Worm (Caenorhabditis elegans) whole organism, mixed stage, embryonic: ENCODE data around the gene F54C8.1.

Source experiments
- M03D4.4 ChIP-seq: sonication (generic microtip); optimal IDR thresholded peaks from 2 replicates; lab custom pipeline; 2017; ENCODE audit warnings: mild to moderate bottlenecking, missing genetic modification characterization, missing compliant biosample characterization
- bed-3 ChIP-seq: fragments of 200-800 bp; sonication (Bioruptor generic); optimal IDR thresholded peaks from 3 replicates; lab custom pipeline; 2018; ENCODE audit warnings: mild to moderate bottlenecking, missing genetic modification characterization, moderate library complexity, missing compliant biosample characterization
- ceh-39 ChIP-seq: fragments of 150-350 bp; optimal IDR thresholded peaks from 2 replicates; lab custom pipeline; 2014; ENCODE audit warnings: missing biosample characterization, missing genetic modification characterization
- ceh-43 ChIP-seq: fragments of 200-800 bp; sonication (Bioruptor generic); optimal IDR thresholded peaks from 2 replicates; lab custom pipeline; 2018; ENCODE audit warnings: mild to moderate bottlenecking, missing genetic modification characterization, moderate library complexity, missing compliant biosample characterization
- ces-1 ChIP-seq: fragments of 150-350 bp; optimal IDR thresholded peaks from 2 replicates; lab custom pipeline; 2014; ENCODE audit warnings: missing biosample characterization, missing genetic modification reagents, missing genetic modification characterization
- cnd-1 ChIP-seq: fragments of 200-800 bp; sonication (Bioruptor generic); optimal IDR thresholded peaks from 2 replicates; lab custom pipeline; 2018; ENCODE audit warnings: mild to moderate bottlenecking, missing genetic modification characterization, missing compliant biosample characterization
- drap-1 ChIP-seq: fragments of 200-800 bp; sonication (Bioruptor generic); optimal IDR thresholded peaks from 3 replicates; lab custom pipeline; 2018; ENCODE audit warnings: mild to moderate bottlenecking, missing genetic modification characterization, missing compliant biosample characterization
- elt-1 ChIP-seq: sonication (generic microtip); optimal IDR thresholded peaks from 2 replicates; lab custom pipeline; 2017; ENCODE audit warnings: missing genetic modification characterization, mild to moderate bottlenecking, missing compliant biosample characterization, antibody characterized with exemption, moderate library complexity, borderline replicate concordance; ENCODE audit not compliant: insufficient read depth
- elt-3 ChIP-seq: fragments of 150-350 bp; optimal IDR thresholded peaks from 2 replicates; lab custom pipeline; 2014; ENCODE audit warnings: missing biosample characterization, missing genetic modification characterization
- ham-2 ChIP-seq: fragments of 200-800 bp; sonication (Bioruptor generic); optimal IDR thresholded peaks from 2 replicates; lab custom pipeline; 2018; ENCODE audit warnings: mild to moderate bottlenecking, missing genetic modification characterization, missing compliant biosample characterization
- hlh-1 ChIP-seq: fragments of 150-350 bp; optimal IDR thresholded peaks from 2 replicates; lab custom pipeline; 2014; ENCODE audit warnings: missing biosample characterization, missing genetic modification reagents, missing genetic modification characterization
- lin-13 ChIP-seq: fragments of 150-350 bp; optimal IDR thresholded peaks from 2 replicates; lab custom pipeline; 2014; ENCODE audit warnings: missing biosample characterization, missing genetic modification characterization
- lsy-2 ChIP-seq: fragments of 150-350 bp; optimal IDR thresholded peaks from 2 replicates; lab custom pipeline; 2014; ENCODE audit warnings: missing biosample characterization, missing genetic modification characterization
- mab-5 ChIP-seq: fragments of 150-350 bp; optimal IDR thresholded peaks from 2 replicates; lab custom pipeline; 2014; ENCODE audit warnings: missing biosample characterization, missing genetic modification characterization
- mep-1 ChIP-seq: fragments of 150-350 bp; optimal IDR thresholded peaks from 2 replicates; lab custom pipeline; 2017; ENCODE audit warnings: missing biosample characterization, missing genetic modification reagents, missing genetic modification characterization, inconsistent platforms
- mls-2 ChIP-seq: sonication (generic microtip); optimal IDR thresholded peaks from 2 replicates; lab custom pipeline; 2016; ENCODE audit warnings: mild to moderate bottlenecking, missing genetic modification characterization, moderate library complexity, missing compliant biosample characterization
- nhr-12 ChIP-seq: fragments of 150-350 bp; optimal IDR thresholded peaks from 2 replicates; lab custom pipeline; 2014; ENCODE audit warnings: missing biosample characterization, missing genetic modification characterization
- nhr-2 ChIP-seq: fragments of 150-350 bp; optimal IDR thresholded peaks from 2 replicates; lab custom pipeline; 2014; ENCODE audit warnings: missing biosample characterization, missing genetic modification characterization
- nhr-237 ChIP-seq: fragments of 150-350 bp; optimal IDR thresholded peaks from 2 replicates; lab custom pipeline; 2014; ENCODE audit warnings: missing biosample characterization, missing genetic modification characterization
- pha-4 ChIP-seq: fragments of 150-350 bp; optimal IDR thresholded peaks from 2 replicates; lab custom pipeline; 2018; ENCODE audit warnings: missing biosample characterization, missing genetic modification reagents, missing genetic modification characterization
- sem-2 ChIP-seq: fragments of 200-800 bp; sonication (Bioruptor generic); optimal IDR thresholded peaks from 2 replicates; lab custom pipeline; 2018; ENCODE audit warnings: mild to moderate bottlenecking, missing genetic modification characterization, missing compliant biosample characterization
- snpc-4 ChIP-seq: fragments of 150-350 bp; optimal IDR thresholded peaks from 2 replicates; lab custom pipeline; 2014; ENCODE audit warnings: missing biosample characterization, missing genetic modification characterization
- sptf-1 ChIP-seq: sonication (generic microtip); optimal IDR thresholded peaks from 2 replicates; lab custom pipeline; 2017; ENCODE audit warnings: mild to moderate bottlenecking, missing genetic modification characterization, moderate library complexity, missing compliant biosample characterization
- tbx-8 ChIP-seq: fragments of 200-800 bp; sonication (Bioruptor generic); optimal IDR thresholded peaks from 2 replicates; lab custom pipeline; 2018; ENCODE audit warnings: mild to moderate bottlenecking, missing genetic modification characterization, moderate library complexity, missing compliant biosample characterization
- unc-120 ChIP-seq: sonication (generic microtip); optimal IDR thresholded peaks from 2 replicates; lab custom pipeline; 2017; ENCODE audit warnings: missing genetic modification characterization, missing compliant biosample characterization; ENCODE audit not compliant: poor library complexity, severe bottlenecking
- unc-62 ChIP-seq: fragments of 150-350 bp; optimal IDR thresholded peaks from 2 replicates; lab custom pipeline; 2014; ENCODE audit warnings: missing biosample characterization, missing genetic modification reagents, missing genetic modification characterization
- ztf-11 ChIP-seq: fragments of 150-350 bp; optimal IDR thresholded peaks from 2 replicates; lab custom pipeline; 2014; ENCODE audit warnings: missing biosample characterization, missing genetic modification characterization

The F54C8.1 gene

DNA sequence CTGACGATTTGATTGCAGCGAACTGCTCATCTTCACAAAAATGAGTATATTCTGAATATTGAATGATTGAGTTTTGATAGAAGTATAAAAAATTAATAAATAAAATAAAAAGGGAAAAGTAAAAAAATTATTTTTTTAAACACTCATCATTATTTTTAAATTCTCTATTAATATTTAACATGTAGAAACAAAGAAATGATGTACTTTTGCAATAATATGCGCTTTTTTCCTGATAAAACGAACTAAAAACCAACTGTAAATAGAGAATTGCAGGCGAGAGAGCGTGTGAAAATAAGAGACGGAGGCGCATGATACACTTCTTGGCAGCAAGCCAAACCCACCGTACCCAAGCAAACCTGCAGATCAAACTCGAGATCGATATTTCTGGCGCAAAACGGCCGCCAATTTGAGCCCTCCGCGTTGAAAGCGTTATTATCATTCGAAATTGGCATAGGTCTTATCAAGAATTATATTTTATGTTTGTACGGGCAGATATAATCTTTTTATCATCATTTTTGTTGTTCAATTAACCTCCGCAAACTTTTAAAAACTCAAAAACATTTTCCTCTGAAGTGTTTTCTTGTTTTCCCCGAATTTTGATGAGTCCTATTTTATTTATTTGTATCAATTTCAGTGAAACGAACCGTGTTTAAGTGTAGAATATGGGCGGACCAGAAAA, 16.6 kb downstream of the F54C8.1 start, which contains the start of the genes rheb-1 and spk-1:
TSS of gene rheb-1 (minus strand) at position 51 of the 679 bp plus-strand sequence.
TSS of gene spk-1 (plus strand) at position 629 of the 679 bp plus-strand sequence.
- TF ChIP-seq unc-62 (GFP tag; lab: Kevin White, UChicago) (peak; percentile 30), sptf-1 (tag; lab: Kevin White, UChicago) (peak; percentile 69), M03D4.4 (tag; lab: Kevin White, UChicago) (no peak), bed-3 (GFP tag; lab: Kevin White, UChicago) (no peak), ceh-43 (GFP tag; lab: Kevin White, UChicago) (no peak), pha-4 (tag; lab: Kevin White, UChicago) (peak; percentile 81), mls-2 (tag; lab: Kevin White, UChicago) (peak; percentile 36), tbx-8 (GFP tag; lab: Kevin White, UChicago) (no peak), drap-1 (GFP tag; lab: Kevin White, UChicago) (peak; percentile 28), nhr-2 (peak; percentile 2), lsy-2 (peak; percentile 96), unc-120 (tag; lab: Kevin White, UChicago) (peak; percentile 50), snpc-4 (tag; lab: Kevin White, UChicago) (no peak), ceh-39 (tag; lab: Kevin White, UChicago) (peak; percentile 98), nhr-237 (tag; lab: Kevin White, UChicago) (peak; percentile 7), mep-1 (tag; lab: Kevin White, UChicago) (peak; percentile 79), lin-13 (tag; lab: Kevin White, UChicago) (peak; percentile 40), cnd-1 (tag; lab: Kevin White, UChicago) (peak; percentile 18), hlh-1 (tag; lab: Kevin White, UChicago) (peak; percentile 3), ces-1 (peak; percentile 45)

DNA sequence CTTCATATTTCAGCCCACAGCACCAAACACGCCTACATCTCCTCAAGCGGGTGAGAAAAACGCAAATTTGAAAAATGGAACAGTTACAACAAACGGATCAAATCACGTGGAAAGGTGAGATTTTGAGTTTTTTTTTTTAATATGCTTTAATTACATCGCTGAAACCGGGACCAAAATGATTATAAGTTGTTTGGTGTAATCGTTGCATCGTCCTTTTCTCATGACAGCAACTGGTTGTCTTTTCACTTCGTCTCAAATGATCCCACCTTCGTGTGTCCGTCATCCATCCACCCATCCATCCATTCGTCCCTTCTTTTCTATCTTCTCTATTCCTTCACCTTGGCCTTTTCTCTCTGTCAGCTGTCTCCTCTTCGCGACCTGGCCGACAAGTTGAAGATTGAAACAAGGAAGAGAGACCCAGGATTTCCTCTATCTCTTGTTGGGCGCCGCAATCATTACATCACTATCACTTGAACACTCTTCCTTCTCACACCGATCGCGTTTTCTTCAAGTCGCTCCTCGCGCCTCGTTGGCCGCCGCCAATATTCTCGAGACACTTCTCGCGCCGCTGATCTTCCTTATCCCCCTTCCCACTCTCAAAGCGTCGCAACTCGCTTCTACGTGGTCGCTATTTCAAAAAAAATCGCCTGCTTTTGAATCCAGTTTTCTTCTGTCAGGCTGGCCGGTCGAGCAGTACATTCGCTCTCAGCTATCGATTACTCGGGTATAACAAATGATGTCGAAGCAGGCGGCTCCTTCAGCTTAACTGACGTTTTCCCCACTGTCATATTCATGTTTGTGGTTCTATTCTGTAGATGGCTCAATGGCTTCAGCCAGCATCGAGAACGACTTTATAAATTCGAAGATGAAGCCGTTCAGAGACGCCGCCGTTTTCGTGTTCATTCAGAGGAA, 17.9 kb downstream of the F54C8.1 start:
- TF ChIP-seq cnd-1 (tag; lab: Kevin White, UChicago) (no peak), elt-1 (tag; lab: Kevin White, UChicago) (no peak), lsy-2 (no peak), mab-5 (tag; lab: Kevin White, UChicago) (no peak), unc-120 (tag; lab: Kevin White, UChicago) (peak; percentile 57), unc-62 (GFP tag; lab: Kevin White, UChicago) (peak; percentile 89), hlh-1 (tag; lab: Kevin White, UChicago) (peak; percentile 88)

DNA sequence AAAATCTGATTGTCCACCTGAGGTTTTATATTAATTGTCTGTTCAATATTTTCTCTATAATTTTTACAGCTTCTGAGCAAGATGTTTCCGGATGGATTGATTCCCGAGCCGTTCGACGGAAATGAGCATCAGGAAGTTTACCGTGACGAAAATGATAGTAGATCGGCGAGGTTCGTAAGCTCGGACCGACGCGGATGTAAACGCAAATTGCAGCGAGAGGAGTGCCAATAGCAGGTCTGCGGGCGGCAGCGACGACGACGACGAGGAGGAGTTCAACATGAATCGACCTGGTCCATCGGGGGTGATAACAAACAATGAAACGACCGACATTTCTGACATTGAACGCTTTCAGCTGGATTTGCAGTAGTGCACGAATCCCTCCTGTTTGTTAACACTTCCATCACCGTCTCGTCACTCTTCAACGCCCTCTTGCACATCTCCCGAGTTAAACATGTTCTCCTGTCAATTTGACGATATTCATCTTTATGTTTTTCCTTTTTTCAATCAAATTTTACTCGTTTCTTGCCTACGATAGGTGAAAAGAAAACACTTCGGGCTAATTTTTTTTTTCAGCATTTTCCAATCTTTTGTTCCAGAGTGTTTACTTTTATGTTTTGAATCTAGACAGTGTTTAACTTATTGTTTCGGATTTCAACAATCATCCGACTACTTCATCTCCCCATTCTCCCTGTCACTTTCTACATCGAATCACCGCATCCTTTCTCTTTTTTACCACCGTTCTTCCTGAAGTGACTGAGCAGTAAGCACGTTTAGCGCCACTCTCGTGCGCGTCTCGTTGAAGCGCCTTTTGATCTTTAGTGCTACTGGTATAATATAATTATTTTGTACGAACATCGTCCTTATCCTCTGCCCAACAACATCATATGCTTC, 22.6 kb downstream of the F54C8.1 start:
- TF ChIP-seq mls-2 (tag; lab: Kevin White, UChicago) (no peak), ceh-43 (GFP tag; lab: Kevin White, UChicago) (no peak), mep-1 (tag; lab: Kevin White, UChicago) (no peak), drap-1 (GFP tag; lab: Kevin White, UChicago) (no peak), ceh-39 (tag; lab: Kevin White, UChicago) (no peak), mab-5 (tag; lab: Kevin White, UChicago) (no peak), lsy-2 (no peak), hlh-1 (tag; lab: Kevin White, UChicago) (no peak), cnd-1 (tag; lab: Kevin White, UChicago) (no peak), nhr-2 (no peak), ham-2 (GFP tag; lab: Kevin White, UChicago) (no peak), nhr-12 (tag; lab: Kevin White, UChicago) (no peak), unc-120 (tag; lab: Kevin White, UChicago) (no peak), sem-2 (no peak), elt-3 (tag; lab: Kevin White, UChicago) (no peak), bed-3 (GFP tag; lab: Kevin White, UChicago) (no peak), ces-1 (no peak), ztf-11 (tag; lab: Kevin White, UChicago) (no peak)
